Worm (Caenorhabditis elegans): ENCODE data around the gene Y46G5A.18.

DNA sequence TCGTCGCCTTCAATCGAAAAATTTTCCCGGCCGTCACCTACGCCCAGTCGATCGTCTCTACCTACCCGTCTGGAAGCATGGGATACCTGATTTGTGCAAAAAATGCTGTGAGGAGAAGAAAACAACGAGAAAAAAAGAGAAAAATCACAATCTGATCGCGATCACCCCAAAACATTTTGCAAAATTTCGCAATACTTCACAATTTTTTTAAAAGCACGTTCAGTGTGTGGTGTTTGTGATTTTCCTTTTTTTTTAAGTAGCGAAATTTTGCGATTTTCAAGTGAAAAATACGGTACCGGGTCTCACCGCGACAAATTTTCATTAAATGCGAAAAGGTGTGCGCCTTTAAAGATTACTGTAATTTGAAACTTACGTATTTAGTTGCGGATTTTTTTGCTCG lies 4.7 kb upstream of the Y46G5A.18 start:
- TF ChIP-seq blmp-1 (tag; optimal IDR thresholded peaks at IDR 0.05; ENCODE audit: insufficient read depth) = no peak
- no peak for TF ChIP-seq nhr-11 (tag; optimal IDR thresholded peaks at IDR 0.05)
- TF ChIP-seq zag-1 (tag; optimal IDR thresholded peaks at IDR 0.05) = no peak
- no peak for TF ChIP-seq lin-39 (tag; optimal IDR thresholded peaks at IDR 0.05)
- no peak for TF ChIP-seq Y55F3AM.14 (GFP tag; optimal IDR thresholded peaks at IDR 0.05)
- TF ChIP-seq alr-1 (tag; optimal IDR thresholded peaks at IDR 0.05) = no peak
- TF ChIP-seq nhr-21 (tag; optimal IDR thresholded peaks at IDR 0.05) = no peak
- no peak for TF ChIP-seq lsy-2 (tag; optimal IDR thresholded peaks at IDR 0.05)
- TF ChIP-seq aly-2 (tag; optimal IDR thresholded peaks at IDR 0.05) = no peak
- TF ChIP-seq egl-27 (tag; optimal IDR thresholded peaks at IDR 0.05) = no peak
- TF ChIP-seq ztf-1 (GFP tag; conservative IDR thresholded peaks at IDR 0.05) = no peak
- TF ChIP-seq ztf-11 (tag; optimal IDR thresholded peaks at IDR 0.05) = no peak
- TF ChIP-seq nhr-23 (tag; optimal IDR thresholded peaks at IDR 0.05) = no peak

Measured in whole organism, L2 larva.